Worm (Caenorhabditis elegans): ENCODE data around the gene Y37D8A.19.

Y37D8A.19 gene

DNA sequence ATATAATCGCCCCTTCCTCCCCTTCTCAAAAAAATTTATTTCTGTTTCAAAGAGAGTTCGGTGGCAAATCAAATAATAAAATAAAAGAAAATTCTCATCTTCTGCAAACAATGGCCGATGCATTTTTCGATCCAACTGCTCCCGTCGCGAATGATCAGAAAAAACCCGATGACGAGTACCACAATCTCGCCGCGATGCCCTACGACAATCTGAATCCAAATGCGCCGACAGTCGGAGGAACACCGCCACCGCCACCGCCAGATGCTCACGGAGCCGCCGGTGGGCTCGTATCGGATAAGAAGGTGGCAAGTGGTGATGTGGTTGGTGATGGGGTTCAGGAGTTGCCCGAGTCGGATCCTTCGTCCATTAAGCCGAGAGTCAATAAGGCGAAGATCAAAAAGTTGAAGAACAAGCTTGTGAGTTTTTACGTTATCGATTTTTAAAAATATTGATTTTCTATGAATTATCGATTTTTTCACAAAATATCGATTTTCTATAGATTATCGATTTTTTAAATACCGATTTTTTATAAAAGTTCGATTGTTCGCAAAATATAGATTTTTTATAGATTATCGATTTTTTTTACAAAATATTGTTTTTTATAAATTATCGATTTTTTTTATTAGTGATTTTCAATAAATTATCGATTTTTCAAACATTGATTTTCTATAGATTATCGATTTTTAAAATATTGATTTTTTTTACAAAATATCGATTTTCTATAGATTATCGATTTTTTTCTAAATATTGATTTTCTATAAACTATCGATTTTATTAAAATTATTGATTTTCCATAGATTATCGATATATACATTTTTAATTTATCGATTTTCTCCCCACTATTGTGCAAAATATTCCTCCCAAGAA is 21.9 kb downstream of the Y37D8A.19 start, which contains the start of gene Y39E4A.1:
TSS of gene Y39E4A.1 (plus strand) at position 51 of the 867 bp plus-strand sequence.
- TF ChIP-seq rcor-1 (GFP tag; IDR thresholded peaks at IDR 0.05) (no peak), snpc-1.3 (tag; optimal IDR thresholded peaks at IDR 0.05; ENCODE audit: insufficient read depth) (no peak), ceh-40 (GFP tag; IDR thresholded peaks at IDR 0.05) (no peak), cebp-2 (GFP tag; IDR thresholded peaks at IDR 0.05) (0 out of 2 replicates have a peak, but pooled peaks have one; percentile 30), F22D6.2 (tag; optimal IDR thresholded peaks at IDR 0.05) (no peak), egrh-3 (GFP tag; IDR thresholded peaks at IDR 0.05) (peak; percentile 49; the same call in 1 of the 2 replicates), zfh-2 (GFP tag; conservative IDR thresholded peaks at IDR 0.05) (peak; percentile 83), F37B4.10 (GFP tag; IDR thresholded peaks at IDR 0.05) (0 out of 2 replicates have a peak, but pooled peaks have one; percentile 37)

DNA sequence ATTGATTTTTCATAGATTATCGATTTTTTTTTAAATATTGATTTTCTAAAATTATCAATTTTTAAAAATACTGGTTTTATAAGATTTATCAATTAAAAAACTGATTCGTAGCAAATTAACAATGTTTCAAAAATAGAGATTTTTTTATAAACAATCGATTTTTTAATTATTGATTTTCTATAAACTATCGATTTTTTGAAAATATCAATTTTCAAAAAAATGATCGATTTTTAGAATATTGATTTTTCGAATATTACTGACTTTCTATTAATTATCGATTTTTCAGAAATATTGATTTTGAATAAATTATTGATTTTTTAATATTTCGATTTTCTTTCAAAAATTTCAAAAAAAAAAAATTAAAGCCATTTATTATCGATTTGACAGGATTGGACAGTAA is 22.9 kb downstream of the Y37D8A.19 start:
- TF ChIP-seq snpc-4 (GFP tag; optimal IDR thresholded peaks at IDR 0.05) (no peak), snpc-4 (tag; optimal IDR thresholded peaks at IDR 0.05) (no peak), T26A5.8 (tag; optimal IDR thresholded peaks at IDR 0.05) (no peak), tlf-1 (GFP tag; optimal IDR thresholded peaks at IDR 0.05) (no peak), efl-1 (GFP tag; optimal IDR thresholded peaks at IDR 0.05) (no peak), nfyb-1 (GFP tag; IDR thresholded peaks at IDR 0.05) (no peak), ZK185.1 (tag; optimal IDR thresholded peaks at IDR 0.05; ENCODE audit: poor library complexity, severe bottlenecking) (no peak), egrh-3 (GFP tag; IDR thresholded peaks at IDR 0.05) (no peak), madf-8 (GFP tag; conservative IDR thresholded peaks at IDR 0.05) (no peak), ceh-40 (GFP tag; IDR thresholded peaks at IDR 0.05) (no peak), dox-1 (GFP tag; IDR thresholded peaks at IDR 0.05) (no peak), tbp1 (GFP tag; optimal IDR thresholded peaks at IDR 0.05) (no peak), F57A8.1 (GFP tag; optimal IDR thresholded peaks at IDR 0.05) (no peak), B0035.1 (tag; optimal IDR thresholded peaks at IDR 0.05) (no peak), attf-5 (GFP tag; optimal IDR thresholded peaks at IDR 0.05) (no peak)

DNA sequence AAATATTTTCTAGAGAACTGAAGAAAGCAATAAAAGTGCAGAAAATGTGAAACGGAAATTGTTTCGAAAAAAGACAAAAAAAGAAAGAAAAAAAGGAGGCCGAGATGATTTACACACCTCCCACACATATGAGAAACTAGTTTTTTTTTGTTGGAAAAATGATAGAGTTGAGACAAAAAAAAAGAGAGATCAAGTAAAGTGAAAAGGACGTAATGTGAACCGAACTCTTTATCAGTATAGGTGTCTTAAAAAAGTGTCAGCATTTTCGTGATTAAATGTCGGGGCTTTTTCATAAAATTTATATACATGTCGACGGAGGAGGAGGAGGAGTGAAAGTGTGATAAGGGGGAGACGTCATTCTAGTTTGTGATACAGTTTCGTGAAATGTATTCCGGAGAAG is 29.6 kb downstream of the Y37D8A.19 start:
- TF ChIP-seq dox-1 (GFP tag; IDR thresholded peaks at IDR 0.05) = peak; percentile 29; the same call in 1 of the 2 replicates
- TF ChIP-seq madf-6 (GFP tag; IDR thresholded peaks at IDR 0.05) = no peak
- no peak for TF ChIP-seq tbp1 (GFP tag; optimal IDR thresholded peaks at IDR 0.05)
- no peak for TF ChIP-seq F10E7.11 (tag; optimal IDR thresholded peaks at IDR 0.05)
- peak; percentile 80 for TF ChIP-seq nhr-80 (tag; optimal IDR thresholded peaks at IDR 0.05)
- no peak for TF ChIP-seq efl-1 (GFP tag; optimal IDR thresholded peaks at IDR 0.05)
- TF ChIP-seq attf-3 (GFP tag; conservative IDR thresholded peaks at IDR 0.05) = no peak

DNA sequence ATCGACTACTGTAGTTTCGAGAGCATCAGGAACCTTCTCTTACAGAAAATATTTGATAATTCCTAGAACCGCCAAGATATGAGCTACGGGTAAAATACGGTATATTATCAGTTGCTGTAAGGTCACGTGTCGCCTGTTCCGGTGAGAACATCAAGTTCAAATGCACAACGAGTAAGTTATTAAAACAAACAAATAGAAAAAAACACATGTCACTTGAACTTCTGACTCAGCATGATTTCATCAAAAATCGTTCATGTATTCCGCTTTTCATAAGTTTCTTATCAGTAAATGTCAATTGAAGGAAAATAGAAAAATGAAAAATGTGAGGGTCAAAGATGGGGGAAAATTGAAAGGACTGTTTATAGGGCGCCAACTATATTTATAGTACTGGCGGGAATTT is 31.0 kb downstream of the Y37D8A.19 start:
- TF ChIP-seq ceh-79 (tag; optimal IDR thresholded peaks at IDR 0.05) = no peak
- peak; percentile 54 for TF ChIP-seq pha-4 (tag; optimal IDR thresholded peaks at IDR 0.05)
- no peak for TF ChIP-seq hmg-20 (GFP tag; IDR thresholded peaks at IDR 0.05)
- no peak for TF ChIP-seq mel-28 (tag; optimal IDR thresholded peaks at IDR 0.05; ENCODE audit: borderline replicate concordance)
- peak; percentile 74 for TF ChIP-seq unc-62 (GFP tag; optimal IDR thresholded peaks at IDR 0.05)
- TF ChIP-seq F39B2.1 (GFP tag; IDR thresholded peaks at IDR 0.05) = no peak
- TF ChIP-seq nhr-80 (tag; optimal IDR thresholded peaks at IDR 0.05) = peak; percentile 73
- TF ChIP-seq cebp-1 (GFP tag; IDR thresholded peaks at IDR 0.05) = no peak
- peak; percentile 25 for TF ChIP-seq cebp-1 (tag; optimal IDR thresholded peaks at IDR 0.05)

Measured in whole organism, young adult.